Worm (Caenorhabditis elegans) whole organism, L4 larva: Measurements from ENCODE around the gene zyg-12.

ENCODE experiments used
- D1046.2 ChIP-seq: fragments of 200-800 bp; sonication (Bioruptor generic); IDR thresholded peaks from 2 replicates; pipeline ENCODE4 v1.3.6; 2022; ENCODE audit warnings: missing genetic modification characterization, missing compliant biosample characterization
- ces-1 ChIP-seq: fragments of 150-350 bp; sonication (generic microtip); optimal IDR thresholded peaks from 4 replicates; lab custom pipeline; 2014; ENCODE audit warnings: missing biosample characterization, missing genetic modification reagents, missing genetic modification characterization
- dpl-1 ChIP-seq: fragments of 150-350 bp; optimal IDR thresholded peaks from 2 replicates; lab custom pipeline; 2014; ENCODE audit warnings: missing biosample characterization, missing genetic modification reagents, missing genetic modification characterization
- egl-27 ChIP-seq: sonication (generic microtip); optimal IDR thresholded peaks from 3 replicates; lab custom pipeline; 2017; ENCODE audit warnings: missing biosample characterization, missing genetic modification reagents, missing genetic modification characterization
- fkh-10 ChIP-seq: fragments of 150-350 bp; optimal IDR thresholded peaks from 2 replicates; lab custom pipeline; 2014; ENCODE audit warnings: missing biosample characterization, missing genetic modification reagents, missing genetic modification characterization
- lsy-2 ChIP-seq, 2 experiments: fragments of 150-350 bp in 1 of 2; sonication (generic microtip) in 1 of 2; optimal IDR thresholded peaks; 2 replicates each; lab custom pipeline; 2014 to 2017; ENCODE audit warnings: missing biosample characterization in 2 of 2, missing genetic modification characterization in 2 of 2
- mdl-1 ChIP-seq, 2 experiments: fragments of 150-350 bp in 1 of 2; sonication (generic microtip) in 1 of 2; optimal IDR thresholded peaks; 2 replicates each; lab custom pipeline; 2014 to 2017; ENCODE audit warnings: missing biosample characterization in 2 of 2, missing genetic modification characterization in 2 of 2
- snpc-4 ChIP-seq: fragments of 150-350 bp; optimal IDR thresholded peaks from 2 replicates; lab custom pipeline; 2014; ENCODE audit warnings: missing biosample characterization, missing genetic modification characterization
- unc-39 ChIP-seq: sonication (generic microtip); optimal IDR thresholded peaks from 2 replicates; lab custom pipeline; 2017; ENCODE audit warnings: missing biosample characterization, missing genetic modification characterization
- unc-62 ChIP-seq, 3 experiments: fragments of 150-350 bp in 1 of 3; sonication (generic microtip); optimal IDR thresholded peaks in 2 of 3; peaks in 1 of 3; 1 replicate in 1 of 3; 2 replicates in 2 of 3; lab custom pipeline; 2014 to 2017; ENCODE audit warnings: missing biosample characterization in 3 of 3, missing genetic modification characterization in 3 of 3, missing genetic modification reagents in 3 of 3, missing genotype in 1 of 3
- zag-1 ChIP-seq: fragments of 150-350 bp; optimal IDR thresholded peaks from 2 replicates; lab custom pipeline; 2014; ENCODE audit warnings: missing biosample characterization, missing genetic modification characterization

ce11 chrII:4915572-4915971 is 34.1 kb upstream of the zyg-12 start:
- TF ChIP-seq mdl-1 (tag; optimal IDR thresholded peaks at IDR 0.05; lab: Kevin White, UChicago) (no peak), snpc-4 (no peak), unc-62 (GFP tag; optimal IDR thresholded peaks at IDR 0.05 in 1 of 2; lab: Kevin White, UChicago) (no peak), unc-62 (tag; optimal IDR thresholded peaks at IDR 0.05; lab: Kevin White, UChicago) (no peak), egl-27 (tag; lab: Kevin White, UChicago) (no peak), D1046.2 (GFP tag; lab: Robert Waterston, UW) (no peak), lsy-2 (tag; optimal IDR thresholded peaks at IDR 0.05; lab: Kevin White, UChicago) (no peak), unc-39 (tag; lab: Kevin White, UChicago) (no peak), ces-1 (GFP tag; lab: Kevin White, UChicago) (no peak), fkh-10 (GFP tag; lab: Kevin White, UChicago) (no peak), zag-1 (tag; lab: Kevin White, UChicago) (no peak), dpl-1 (GFP tag; lab: Kevin White, UChicago) (no peak)
